In the genomic region with DNA sequence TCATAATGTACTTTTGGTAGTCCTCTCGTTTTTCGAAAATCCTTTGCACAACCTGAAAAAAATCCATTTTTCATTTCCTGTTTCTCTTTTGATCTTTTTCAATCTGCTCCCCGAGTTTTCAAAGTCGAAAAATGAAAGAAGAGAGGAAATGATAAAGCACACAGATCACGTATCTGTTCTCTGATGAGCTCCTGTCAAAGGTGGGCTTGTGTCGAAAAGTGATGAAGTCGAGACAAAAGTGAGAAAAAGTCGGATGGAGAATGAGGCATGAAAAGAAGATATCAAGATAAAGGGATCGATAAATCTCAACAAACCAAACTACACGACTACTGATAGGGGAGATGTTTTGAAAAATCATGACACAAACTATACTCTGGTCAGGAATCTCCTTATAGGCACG, we compare ENCODE assay signal across 1 worm cellular context.
TF ChIP-seq lines count a peak whose summit lies in the region.

No protein-coding gene starts in this region.

TF ChIP-seq in whole organism, L2 larva, 48 proteins besides CTCF, POLR2A, EP300 and RAD21 (continued from another document):
- TF ChIP-seq nhr-25 (tag; optimal IDR thresholded peaks at IDR 0.05; lab: Kevin White, UChicago) (no peak), R02D3.7 (tag; optimal IDR thresholded peaks at IDR 0.05; lab: Kevin White, UChicago) (no peak), blmp-1 (tag; optimal IDR thresholded peaks at IDR 0.05; lab: Kevin White, UChicago; ENCODE audit: insufficient read depth) (no peak), peb-1 (tag; optimal IDR thresholded peaks at IDR 0.05; lab: Kevin White, UChicago) (no peak), unc-62 (GFP tag; optimal IDR thresholded peaks at IDR 0.05; lab: Kevin White, UChicago) (no peak), nhr-12 (tag; optimal IDR thresholded peaks at IDR 0.05; lab: Kevin White, UChicago) (no peak), gmeb-1 (tag; optimal IDR thresholded peaks at IDR 0.05; lab: Kevin White, UChicago) (no peak), nhr-129 (tag; optimal IDR thresholded peaks at IDR 0.05; lab: Kevin White, UChicago) (peak; percentile 61), F13H6.1 (tag; optimal IDR thresholded peaks at IDR 0.05; lab: Kevin White, UChicago) (peak; percentile 68), fos-1 (tag; optimal IDR thresholded peaks at IDR 0.05; lab: Kevin White, UChicago) (no peak)
